Worm (Caenorhabditis elegans) whole organism, midembryonic: ENCODE measurements around the gene F58F12.1.

Experiments used
- flt-1 ChIP-seq: fragments of 200-800 bp; sonication (Bioruptor generic); IDR thresholded peaks from 2 replicates; pipeline ENCODE4 v1.3.6; 2022; ENCODE audit warnings: missing genetic modification characterization, missing compliant biosample characterization
- med-1 ChIP-seq: sonication (generic microtip); optimal IDR thresholded peaks from 2 replicates; lab custom pipeline; 2017; ENCODE audit warnings: missing genetic modification characterization, mild to moderate bottlenecking, missing compliant biosample characterization, antibody characterized with exemption, missing genetic modification reagents; ENCODE audit not compliant: insufficient read depth
- tab-1 ChIP-seq: fragments of 200-800 bp; sonication (Bioruptor generic); IDR thresholded peaks from 2 replicates; pipeline ENCODE4 v1.3.6; 2022; ENCODE audit warnings: missing genetic modification characterization, missing compliant biosample characterization
- ztf-29 ChIP-seq: fragments of 200-800 bp; sonication (Bioruptor generic); IDR thresholded peaks from 2 replicates; pipeline ENCODE4 v1.3.6; 2022; ENCODE audit warnings: missing genetic modification reagents, missing genetic modification characterization, missing compliant biosample characterization

- TF ChIP-seq flt-1 (no peak), med-1 (GFP tag; lab: Kevin White, UChicago) (no peak), ztf-29 (GFP tag; lab: Robert Waterston, UW) (no peak), tab-1 (no peak)
These were observed 38.0 kb upstream of the F58F12.1 start, which contains the start of gene C32D5.8 for ce11 chrII:6345195-6346158.
